Worm (Caenorhabditis elegans) whole organism, late embryonic: ENCODE data around the gene C34D4.10.

Source experiments
- ama-1 ChIP-seq: fragments of 150-350 bp; optimal IDR thresholded peaks from 2 replicates; lab custom pipeline; 2014
- ceh-45 ChIP-seq: fragments of 200-800 bp; sonication (Bioruptor generic); IDR thresholded peaks from 2 replicates; pipeline ENCODE4 v1.3.6; 2022; ENCODE audit warnings: missing genetic modification reagents, missing genetic modification characterization, missing compliant biosample characterization
- ceh-48 ChIP-seq: sonication (generic microtip); optimal IDR thresholded peaks from 2 replicates; lab custom pipeline; 2016; ENCODE audit warnings: missing genetic modification characterization, inconsistent platforms, missing compliant biosample characterization
- dve-1 ChIP-seq: sonication (generic microtip); optimal IDR thresholded peaks from 2 replicates; lab custom pipeline; 2017; ENCODE audit warnings: antibody characterized with exemption, mild to moderate bottlenecking, missing genetic modification characterization, missing compliant biosample characterization
- nhr-11 ChIP-seq: fragments of 150-350 bp; optimal IDR thresholded peaks from 2 replicates; lab custom pipeline; 2014; ENCODE audit warnings: missing biosample characterization, missing genetic modification characterization
- nhr-232 ChIP-seq: sonication (generic microtip); optimal IDR thresholded peaks from 2 replicates; lab custom pipeline; 2016; ENCODE audit warnings: missing genetic modification characterization, missing compliant biosample characterization
- npax-4 ChIP-seq: sonication (generic microtip); optimal IDR thresholded peaks from 2 replicates; lab custom pipeline; 2016; ENCODE audit warnings: missing genetic modification characterization, missing compliant biosample characterization
- pqm-1 ChIP-seq: sonication (generic microtip); optimal IDR thresholded peaks from 2 replicates; lab custom pipeline; 2016; ENCODE audit warnings: missing genetic modification characterization, missing compliant biosample characterization
- sox-4 ChIP-seq: sonication (generic microtip); optimal IDR thresholded peaks from 2 replicates; lab custom pipeline; 2017; ENCODE audit warnings: mild to moderate bottlenecking, missing genetic modification characterization, inconsistent platforms, missing compliant biosample characterization

DNA sequence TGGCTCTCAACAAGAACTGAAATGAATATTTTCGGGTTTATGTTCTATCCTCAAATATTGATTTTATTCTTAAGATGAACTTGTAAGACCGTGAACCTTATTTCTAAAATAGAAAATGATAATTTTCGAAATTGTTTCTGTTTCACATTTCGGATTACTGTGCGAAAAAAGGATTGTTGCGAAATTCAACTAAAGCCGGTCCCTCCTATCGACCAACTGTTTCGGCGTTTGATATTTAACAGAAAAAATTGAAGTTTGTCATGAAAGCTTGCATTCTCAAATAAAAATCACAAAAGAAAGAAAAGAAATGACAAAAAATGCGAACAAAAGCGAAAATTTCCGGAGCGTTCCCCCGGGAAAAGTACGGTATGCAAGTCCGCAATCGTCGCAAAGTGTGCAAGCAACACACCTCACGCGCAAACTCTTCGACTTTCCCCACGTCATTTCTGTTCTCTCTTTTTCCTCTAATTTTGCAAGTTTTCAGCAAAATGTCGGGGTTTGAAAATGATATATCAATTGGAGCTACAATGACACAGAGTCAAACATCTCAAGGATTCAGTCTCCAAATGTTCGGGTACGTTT lies 27.9 kb upstream of the C34D4.10 start, which contains the start of gene C34D4.4:
- no peak for TF ChIP-seq ama-1 (lab: Kevin White, UChicago)
- TF ChIP-seq dve-1 (tag; lab: Kevin White, UChicago): no peak
- no peak for TF ChIP-seq ceh-48 (tag; lab: Kevin White, UChicago)
- TF ChIP-seq sox-4 (tag; lab: Kevin White, UChicago): no peak
- TF ChIP-seq pqm-1: no peak
- no peak for TF ChIP-seq nhr-232 (tag; lab: Kevin White, UChicago)
- no peak for TF ChIP-seq npax-4
- no peak for TF ChIP-seq ceh-45 (GFP tag; lab: Robert Waterston, UW)
- TF ChIP-seq nhr-11 (tag; lab: Kevin White, UChicago): no peak
